Worm (Caenorhabditis elegans) whole organism, late embryonic: ENCODE results near the gene C14C11.7.

Source experiments
- C38D4.7 ChIP-seq: fragments of 200-800 bp; sonication (Bioruptor generic); optimal IDR thresholded peaks from 2 replicates; lab custom pipeline; 2018; ENCODE audit warnings: mild to moderate bottlenecking, missing genetic modification characterization, moderate library complexity, missing compliant biosample characterization
- F13H6.1 ChIP-seq: sonication (generic microtip); optimal IDR thresholded peaks from 2 replicates; lab custom pipeline; 2016; ENCODE audit warnings: missing genetic modification characterization, missing compliant biosample characterization
- K02D7.2 ChIP-seq: sonication (generic microtip); optimal IDR thresholded peaks from 2 replicates; lab custom pipeline; 2017; ENCODE audit warnings: mild to moderate bottlenecking, missing genetic modification characterization, missing compliant biosample characterization
- K09A11.1 ChIP-seq: sonication (generic microtip); optimal IDR thresholded peaks from 2 replicates; lab custom pipeline; 2017; ENCODE audit warnings: antibody characterized with exemption, mild to moderate bottlenecking, missing genetic modification characterization, missing compliant biosample characterization; ENCODE audit not compliant: insufficient read depth
- Y22D7AL.16 ChIP-seq: sonication (generic microtip); optimal IDR thresholded peaks from 2 replicates; lab custom pipeline; 2016; ENCODE audit warnings: missing genetic modification characterization, missing compliant biosample characterization
- ahr-1 ChIP-seq: sonication (generic microtip); optimal IDR thresholded peaks from 2 replicates; lab custom pipeline; 2016; ENCODE audit warnings: missing genetic modification characterization, missing compliant biosample characterization
- ceh-19 ChIP-seq: fragments of 200-800 bp; sonication (Bioruptor generic); optimal IDR thresholded peaks from 2 replicates; lab custom pipeline; 2018; ENCODE audit warnings: mild to moderate bottlenecking, missing genetic modification characterization, missing compliant biosample characterization
- ceh-2 ChIP-seq: sonication (generic microtip); optimal IDR thresholded peaks from 2 replicates; lab custom pipeline; 2016; ENCODE audit warnings: missing genotype, missing genetic modification characterization, missing compliant biosample characterization
- ceh-22 ChIP-seq: sonication (generic microtip); optimal IDR thresholded peaks from 2 replicates; lab custom pipeline; 2017; ENCODE audit warnings: missing biosample characterization, missing genetic modification characterization
- ceh-24 ChIP-seq: sonication (generic microtip); optimal IDR thresholded peaks from 2 replicates; lab custom pipeline; 2016; ENCODE audit warnings: mild to moderate bottlenecking, missing genetic modification characterization, missing compliant biosample characterization
- ceh-30 ChIP-seq: fragments of 150-350 bp; optimal IDR thresholded peaks from 2 replicates; lab custom pipeline; 2014; ENCODE audit warnings: missing biosample characterization, missing genetic modification characterization
- ceh-31 ChIP-seq: sonication (generic microtip); optimal IDR thresholded peaks from 2 replicates; lab custom pipeline; 2016; ENCODE audit warnings: missing genetic modification characterization, missing compliant biosample characterization
- ceh-34 ChIP-seq: sonication (generic microtip); optimal IDR thresholded peaks from 2 replicates; lab custom pipeline; 2016; ENCODE audit warnings: mild to moderate bottlenecking, missing genetic modification characterization, missing compliant biosample characterization
- ceh-45 ChIP-seq: fragments of 200-800 bp; sonication (Bioruptor generic); IDR thresholded peaks from 2 replicates; pipeline ENCODE4 v1.3.6; 2022; ENCODE audit warnings: missing genetic modification reagents, missing genetic modification characterization, missing compliant biosample characterization
- dmd-4 ChIP-seq: sonication (generic microtip); optimal IDR thresholded peaks from 2 replicates; lab custom pipeline; 2016; ENCODE audit warnings: borderline replicate concordance, missing genetic modification characterization, missing compliant biosample characterization
- elt-2 ChIP-seq: sonication (generic microtip); optimal IDR thresholded peaks from 2 replicates; lab custom pipeline; 2016; ENCODE audit warnings: missing genetic modification reagents, missing genetic modification characterization, missing compliant biosample characterization
- eyg-1 ChIP-seq: sonication (generic microtip); optimal IDR thresholded peaks from 2 replicates; lab custom pipeline; 2016; ENCODE audit warnings: missing genotype, missing genetic modification characterization, missing compliant biosample characterization
- fkh-10 ChIP-seq: fragments of 150-350 bp; optimal IDR thresholded peaks from 2 replicates; lab custom pipeline; 2014; ENCODE audit warnings: missing biosample characterization, missing genetic modification reagents, missing genetic modification characterization
- gmeb-2 ChIP-seq: sonication (generic microtip); optimal IDR thresholded peaks from 2 replicates; lab custom pipeline; 2016; ENCODE audit warnings: missing genetic modification characterization, inconsistent platforms, missing compliant biosample characterization
- hlh-15 ChIP-seq: sonication (generic microtip); optimal IDR thresholded peaks from 2 replicates; lab custom pipeline; 2016; ENCODE audit warnings: missing genetic modification characterization, missing compliant biosample characterization
- hlh-30 ChIP-seq: sonication (generic microtip); optimal IDR thresholded peaks from 2 replicates; lab custom pipeline; 2017; ENCODE audit warnings: antibody characterized with exemption, missing genetic modification characterization, missing compliant biosample characterization; ENCODE audit not compliant: insufficient read depth
- hlh-8 ChIP-seq: sonication (generic microtip); optimal IDR thresholded peaks from 2 replicates; lab custom pipeline; 2016; ENCODE audit warnings: missing genotype, missing genetic modification characterization, missing compliant biosample characterization
- lin-11 ChIP-seq: fragments of 200-800 bp; sonication (Bioruptor generic); optimal IDR thresholded peaks from 2 replicates; lab custom pipeline; 2018; ENCODE audit warnings: mild to moderate bottlenecking, missing genetic modification characterization, missing compliant biosample characterization
- nfya-1 ChIP-seq: sonication (generic microtip); optimal IDR thresholded peaks from 2 replicates; lab custom pipeline; 2017; ENCODE audit warnings: missing genetic modification characterization, mild to moderate bottlenecking, missing compliant biosample characterization, antibody characterized with exemption, moderate library complexity
- nhr-11 ChIP-seq: fragments of 150-350 bp; optimal IDR thresholded peaks from 2 replicates; lab custom pipeline; 2014; ENCODE audit warnings: missing biosample characterization, missing genetic modification characterization
- npax-4 ChIP-seq: sonication (generic microtip); optimal IDR thresholded peaks from 2 replicates; lab custom pipeline; 2016; ENCODE audit warnings: missing genetic modification characterization, missing compliant biosample characterization
- pax-1 ChIP-seq: fragments of 150-350 bp; optimal IDR thresholded peaks from 2 replicates; lab custom pipeline; 2014; ENCODE audit warnings: missing biosample characterization, missing genetic modification characterization
- pha-4 ChIP-seq: fragments of 150-350 bp; optimal IDR thresholded peaks from 2 replicates; lab custom pipeline; 2018; ENCODE audit warnings: missing biosample characterization, missing genetic modification reagents, missing genetic modification characterization
- syd-9 ChIP-seq: sonication (generic microtip); optimal IDR thresholded peaks from 2 replicates; lab custom pipeline; 2016; ENCODE audit warnings: mild to moderate bottlenecking, missing genetic modification characterization, moderate library complexity, missing compliant biosample characterization
- tbx-2 ChIP-seq: sonication (generic microtip); optimal IDR thresholded peaks from 2 replicates; lab custom pipeline; 2016; ENCODE audit warnings: missing genetic modification characterization, missing compliant biosample characterization
- tbx-7 ChIP-seq: sonication (generic microtip); optimal IDR thresholded peaks from 2 replicates; lab custom pipeline; 2016; ENCODE audit warnings: missing genotype, missing genetic modification characterization, missing compliant biosample characterization
- unc-3 ChIP-seq, 2 experiments: fragments of 200-800 bp in 1 of 2; sonication (Bioruptor generic) in 1 of 2; sonication (generic microtip) in 1 of 2; conservative IDR thresholded peaks in 1 of 2; optimal IDR thresholded peaks in 1 of 2; 2 replicates each; pipeline versions ENCODE4 v1.3.6 to Lab custom; 2016 to 2022; ENCODE audit warnings: missing compliant biosample characterization in 2 of 2, missing genetic modification characterization in 2 of 2, missing genetic modification reagents in 1 of 2
- unc-42 ChIP-seq: sonication (generic microtip); optimal IDR thresholded peaks from 2 replicates; lab custom pipeline; 2016; ENCODE audit warnings: missing genotype, missing genetic modification characterization, missing compliant biosample characterization
- unc-86 ChIP-seq: sonication (generic microtip); optimal IDR thresholded peaks from 2 replicates; lab custom pipeline; 2016; ENCODE audit warnings: missing genetic modification characterization, missing compliant biosample characterization
- zip-5 ChIP-seq: sonication (generic microtip); optimal IDR thresholded peaks from 2 replicates; lab custom pipeline; 2016; ENCODE audit warnings: missing genetic modification characterization, missing compliant biosample characterization
- ztf-16 ChIP-seq: sonication (generic microtip); optimal IDR thresholded peaks from 2 replicates; lab custom pipeline; 2017; ENCODE audit warnings: missing genetic modification characterization, missing compliant biosample characterization

The C14C11.7 gene

ce11 chrV:5705510-5705909 is 39.6 kb upstream of the C14C11.7 start, which contains the start of gene peli-1:
peli-1 (plus strand) TSS chrV:5705810.
- TF ChIP-seq hlh-30 (tag; lab: Kevin White, UChicago): no peak
- TF ChIP-seq ceh-34 (tag; lab: Kevin White, UChicago): no peak

ce11 chrV:5704467-5704866 is 38.6 kb upstream of the C14C11.7 start:
- TF ChIP-seq ceh-31 (tag; lab: Kevin White, UChicago): no peak
- no peak for TF ChIP-seq ceh-30 (tag; lab: Kevin White, UChicago)
- TF ChIP-seq nhr-11 (tag; lab: Kevin White, UChicago): no peak
- TF ChIP-seq K09A11.1 (tag; lab: Kevin White, UChicago): no peak
- TF ChIP-seq tbx-2 (tag; lab: Kevin White, UChicago): no peak
- no peak for TF ChIP-seq C38D4.7
- TF ChIP-seq npax-4 (tag; lab: Kevin White, UChicago): no peak
- TF ChIP-seq ceh-22 (tag; lab: Kevin White, UChicago): no peak
- no peak for TF ChIP-seq tbx-7
- TF ChIP-seq pax-1 (tag; lab: Kevin White, UChicago): no peak
- no peak for TF ChIP-seq dmd-4 (tag; lab: Kevin White, UChicago)
- no peak for TF ChIP-seq elt-2 (tag; lab: Kevin White, UChicago)
- TF ChIP-seq hlh-15 (tag; lab: Kevin White, UChicago): no peak
- no peak for TF ChIP-seq lin-11 (tag; lab: Kevin White, UChicago)
- no peak for TF ChIP-seq fkh-10 (GFP tag; lab: Kevin White, UChicago)
- no peak for TF ChIP-seq ceh-2 (tag; lab: Kevin White, UChicago)
- TF ChIP-seq K02D7.2 (tag; lab: Kevin White, UChicago): no peak
- no peak for TF ChIP-seq zip-5
- no peak for TF ChIP-seq unc-3 (GFP tag; conservative IDR thresholded peaks at IDR 0.05; lab: Robert Waterston, UW)
- TF ChIP-seq unc-3 (tag; optimal IDR thresholded peaks at IDR 0.05; lab: Kevin White, UChicago): no peak
- no peak for TF ChIP-seq gmeb-2
- TF ChIP-seq, all 69 proteins: peak for 0

- TF ChIP-seq hlh-30 (tag; lab: Kevin White, UChicago): no peak
- TF ChIP-seq unc-3 (GFP tag; conservative IDR thresholded peaks at IDR 0.05; lab: Robert Waterston, UW): no peak
- no peak for TF ChIP-seq unc-3 (tag; optimal IDR thresholded peaks at IDR 0.05; lab: Kevin White, UChicago)
These were observed 35.2 kb upstream of the C14C11.7 start for ce11 chrV:5701106-5701505.

- TF ChIP-seq unc-3 (GFP tag; conservative IDR thresholded peaks at IDR 0.05; lab: Robert Waterston, UW) (no peak), unc-3 (tag; optimal IDR thresholded peaks at IDR 0.05; lab: Kevin White, UChicago) (no peak), nfya-1 (tag; lab: Kevin White, UChicago) (no peak), ceh-19 (no peak), eyg-1 (no peak), ceh-45 (GFP tag; lab: Robert Waterston, UW) (no peak), unc-86 (tag; lab: Kevin White, UChicago) (no peak), pha-4 (tag; lab: Kevin White, UChicago) (no peak), unc-42 (tag; lab: Kevin White, UChicago) (no peak), ceh-2 (tag; lab: Kevin White, UChicago) (no peak)
These were observed 34.1 kb upstream of the C14C11.7 start, which contains the start of gene clec-1 for ce11 chrV:5699835-5700441. clec-1 (plus strand) TSS chrV:5700154.

ce11 chrV:5697581-5697980 is 31.7 kb upstream of the C14C11.7 start:
- no peak for TF ChIP-seq hlh-8 (tag; lab: Kevin White, UChicago)
- no peak for TF ChIP-seq ahr-1
- TF ChIP-seq F13H6.1 (tag; lab: Kevin White, UChicago): no peak
- TF ChIP-seq syd-9 (tag; lab: Kevin White, UChicago): no peak
- no peak for TF ChIP-seq Y22D7AL.16 (tag; lab: Kevin White, UChicago)
- TF ChIP-seq elt-2 (tag; lab: Kevin White, UChicago): no peak
- no peak for TF ChIP-seq unc-3 (GFP tag; conservative IDR thresholded peaks at IDR 0.05; lab: Robert Waterston, UW)
- no peak for TF ChIP-seq unc-3 (tag; optimal IDR thresholded peaks at IDR 0.05; lab: Kevin White, UChicago)
- TF ChIP-seq ceh-24 (tag; lab: Kevin White, UChicago): no peak
- TF ChIP-seq hlh-30 (tag; lab: Kevin White, UChicago): no peak
- no peak for TF ChIP-seq ztf-16 (tag; lab: Kevin White, UChicago)
